Worm (Caenorhabditis elegans): ENCODE data around the gene F47G3.4.

ce11 chrX:2426932-2427331, 45.5 kb downstream of the F47G3.4 start:
- TF ChIP-seq ref-1 (GFP tag; conservative IDR thresholded peaks at IDR 0.05) (no peak), ztf-23 (GFP tag; IDR thresholded peaks at IDR 0.05) (no peak), med-1 (GFP tag; optimal IDR thresholded peaks at IDR 0.05; ENCODE audit: insufficient read depth) (no peak)

Data from whole organism, midembryonic.